Worm (Caenorhabditis elegans) whole organism, mixed stage, embryonic: ENCODE measurements around the gene srh-71.

Experiments used
- M03D4.4 ChIP-seq: sonication (generic microtip); optimal IDR thresholded peaks from 2 replicates; lab custom pipeline; 2017; ENCODE audit warnings: mild to moderate bottlenecking, missing genetic modification characterization, missing compliant biosample characterization
- bed-3 ChIP-seq: fragments of 200-800 bp; sonication (Bioruptor generic); optimal IDR thresholded peaks from 3 replicates; lab custom pipeline; 2018; ENCODE audit warnings: mild to moderate bottlenecking, missing genetic modification characterization, moderate library complexity, missing compliant biosample characterization
- blmp-1 ChIP-seq: fragments of 150-350 bp; optimal IDR thresholded peaks from 2 replicates; lab custom pipeline; 2014; ENCODE audit warnings: missing biosample characterization, missing genetic modification characterization
- ceh-39 ChIP-seq: fragments of 150-350 bp; optimal IDR thresholded peaks from 2 replicates; lab custom pipeline; 2014; ENCODE audit warnings: missing biosample characterization, missing genetic modification characterization
- ceh-43 ChIP-seq: fragments of 200-800 bp; sonication (Bioruptor generic); optimal IDR thresholded peaks from 2 replicates; lab custom pipeline; 2018; ENCODE audit warnings: mild to moderate bottlenecking, missing genetic modification characterization, moderate library complexity, missing compliant biosample characterization
- ceh-83 ChIP-seq: fragments of 200-800 bp; sonication (Bioruptor generic); optimal IDR thresholded peaks from 2 replicates; lab custom pipeline; 2018; ENCODE audit warnings: mild to moderate bottlenecking, missing genetic modification characterization, missing compliant biosample characterization
- ces-1 ChIP-seq: fragments of 150-350 bp; optimal IDR thresholded peaks from 2 replicates; lab custom pipeline; 2014; ENCODE audit warnings: missing biosample characterization, missing genetic modification reagents, missing genetic modification characterization
- cnd-1 ChIP-seq: fragments of 200-800 bp; sonication (Bioruptor generic); optimal IDR thresholded peaks from 2 replicates; lab custom pipeline; 2018; ENCODE audit warnings: mild to moderate bottlenecking, missing genetic modification characterization, missing compliant biosample characterization
- drap-1 ChIP-seq: fragments of 200-800 bp; sonication (Bioruptor generic); optimal IDR thresholded peaks from 3 replicates; lab custom pipeline; 2018; ENCODE audit warnings: mild to moderate bottlenecking, missing genetic modification characterization, missing compliant biosample characterization
- elt-1 ChIP-seq: sonication (generic microtip); optimal IDR thresholded peaks from 2 replicates; lab custom pipeline; 2017; ENCODE audit warnings: missing genetic modification characterization, mild to moderate bottlenecking, missing compliant biosample characterization, antibody characterized with exemption, moderate library complexity, borderline replicate concordance; ENCODE audit not compliant: insufficient read depth
- flh-1 ChIP-seq: fragments of 200-800 bp; sonication (Bioruptor generic); optimal IDR thresholded peaks from 2 replicates; lab custom pipeline; 2018; ENCODE audit warnings: mild to moderate bottlenecking, missing genetic modification characterization, moderate library complexity, missing compliant biosample characterization
- hlh-1 ChIP-seq: fragments of 150-350 bp; optimal IDR thresholded peaks from 2 replicates; lab custom pipeline; 2014; ENCODE audit warnings: missing biosample characterization, missing genetic modification reagents, missing genetic modification characterization
- lin-13 ChIP-seq: fragments of 150-350 bp; optimal IDR thresholded peaks from 2 replicates; lab custom pipeline; 2014; ENCODE audit warnings: missing biosample characterization, missing genetic modification characterization
- lin-32 ChIP-seq: fragments of 200-800 bp; sonication (Bioruptor generic); optimal IDR thresholded peaks from 2 replicates; lab custom pipeline; 2018; ENCODE audit warnings: mild to moderate bottlenecking, missing genetic modification characterization, missing compliant biosample characterization
- lsy-2 ChIP-seq: fragments of 150-350 bp; optimal IDR thresholded peaks from 2 replicates; lab custom pipeline; 2014; ENCODE audit warnings: missing biosample characterization, missing genetic modification characterization
- mab-5 ChIP-seq: fragments of 150-350 bp; optimal IDR thresholded peaks from 2 replicates; lab custom pipeline; 2014; ENCODE audit warnings: missing biosample characterization, missing genetic modification characterization
- mep-1 ChIP-seq: fragments of 150-350 bp; optimal IDR thresholded peaks from 2 replicates; lab custom pipeline; 2017; ENCODE audit warnings: missing biosample characterization, missing genetic modification reagents, missing genetic modification characterization, inconsistent platforms
- mls-2 ChIP-seq: sonication (generic microtip); optimal IDR thresholded peaks from 2 replicates; lab custom pipeline; 2016; ENCODE audit warnings: mild to moderate bottlenecking, missing genetic modification characterization, moderate library complexity, missing compliant biosample characterization
- nhr-12 ChIP-seq: fragments of 150-350 bp; optimal IDR thresholded peaks from 2 replicates; lab custom pipeline; 2014; ENCODE audit warnings: missing biosample characterization, missing genetic modification characterization
- nhr-28 ChIP-seq: fragments of 150-350 bp; optimal IDR thresholded peaks from 2 replicates; lab custom pipeline; 2014; ENCODE audit warnings: missing biosample characterization, missing genetic modification characterization
- pha-4 ChIP-seq: fragments of 150-350 bp; optimal IDR thresholded peaks from 2 replicates; lab custom pipeline; 2018; ENCODE audit warnings: missing biosample characterization, missing genetic modification reagents, missing genetic modification characterization
- sem-2 ChIP-seq: fragments of 200-800 bp; sonication (Bioruptor generic); optimal IDR thresholded peaks from 2 replicates; lab custom pipeline; 2018; ENCODE audit warnings: mild to moderate bottlenecking, missing genetic modification characterization, missing compliant biosample characterization
- snpc-4 ChIP-seq: fragments of 150-350 bp; optimal IDR thresholded peaks from 2 replicates; lab custom pipeline; 2014; ENCODE audit warnings: missing biosample characterization, missing genetic modification characterization
- sptf-1 ChIP-seq: sonication (generic microtip); optimal IDR thresholded peaks from 2 replicates; lab custom pipeline; 2017; ENCODE audit warnings: mild to moderate bottlenecking, missing genetic modification characterization, moderate library complexity, missing compliant biosample characterization
- tbx-8 ChIP-seq: fragments of 200-800 bp; sonication (Bioruptor generic); optimal IDR thresholded peaks from 2 replicates; lab custom pipeline; 2018; ENCODE audit warnings: mild to moderate bottlenecking, missing genetic modification characterization, moderate library complexity, missing compliant biosample characterization
- unc-120 ChIP-seq: sonication (generic microtip); optimal IDR thresholded peaks from 2 replicates; lab custom pipeline; 2017; ENCODE audit warnings: missing genetic modification characterization, missing compliant biosample characterization; ENCODE audit not compliant: poor library complexity, severe bottlenecking
- unc-62 ChIP-seq: fragments of 150-350 bp; optimal IDR thresholded peaks from 2 replicates; lab custom pipeline; 2014; ENCODE audit warnings: missing biosample characterization, missing genetic modification reagents, missing genetic modification characterization
- zip-8 ChIP-seq: fragments of 150-350 bp; optimal IDR thresholded peaks from 2 replicates; lab custom pipeline; 2014; ENCODE audit warnings: missing biosample characterization, missing genetic modification characterization
- ztf-11 ChIP-seq: fragments of 150-350 bp; optimal IDR thresholded peaks from 2 replicates; lab custom pipeline; 2014; ENCODE audit warnings: missing biosample characterization, missing genetic modification characterization

srh-71 gene

DNA sequence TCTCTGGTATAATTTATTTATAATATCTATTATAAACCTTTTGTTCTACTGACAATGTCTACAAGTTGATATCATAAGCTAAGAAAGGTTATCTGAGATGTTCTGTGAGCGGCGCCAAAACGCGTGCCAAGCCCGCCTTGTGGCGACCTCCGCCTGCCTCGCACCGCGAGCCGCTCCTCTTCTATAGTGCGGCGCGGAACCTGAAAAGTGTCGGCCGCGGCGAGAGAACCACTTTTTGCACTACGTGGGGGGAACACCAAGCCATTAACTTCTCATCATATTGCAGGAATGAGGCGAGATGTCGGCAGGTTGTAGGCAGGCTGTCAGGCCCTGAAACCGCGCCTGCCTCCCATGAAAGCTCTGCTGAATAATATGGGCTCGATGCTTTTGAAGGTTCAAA, 10.0 kb upstream of the srh-71 start:
- TF ChIP-seq tbx-8 = no peak
- no peak for TF ChIP-seq sem-2 (GFP tag; lab: Kevin White, UChicago)
- no peak for TF ChIP-seq flh-1 (GFP tag; lab: Kevin White, UChicago)
- TF ChIP-seq lin-13 (tag; lab: Kevin White, UChicago) = no peak
- TF ChIP-seq lin-32 (GFP tag; lab: Kevin White, UChicago) = no peak
- TF ChIP-seq unc-120 = no peak
- no peak for TF ChIP-seq ces-1 (GFP tag; lab: Kevin White, UChicago)
- TF ChIP-seq lsy-2 (tag; lab: Kevin White, UChicago) = no peak
- TF ChIP-seq mep-1 (tag; lab: Kevin White, UChicago) = no peak
- TF ChIP-seq sptf-1 (tag; lab: Kevin White, UChicago) = no peak
- TF ChIP-seq, all 35 proteins: peak for 0

- TF ChIP-seq M03D4.4 (no peak), cnd-1 (no peak), tbx-8 (no peak), zip-8 (tag; lab: Kevin White, UChicago) (no peak), lin-32 (GFP tag; lab: Kevin White, UChicago) (no peak), ceh-39 (tag; lab: Kevin White, UChicago) (no peak), drap-1 (GFP tag; lab: Kevin White, UChicago) (no peak), pha-4 (tag; lab: Kevin White, UChicago) (no peak), mls-2 (tag; lab: Kevin White, UChicago) (no peak), ceh-43 (GFP tag; lab: Kevin White, UChicago) (no peak), bed-3 (GFP tag; lab: Kevin White, UChicago) (no peak), unc-62 (GFP tag; lab: Kevin White, UChicago) (no peak), elt-1 (tag; lab: Kevin White, UChicago) (no peak), ztf-11 (no peak), nhr-12 (tag; lab: Kevin White, UChicago) (no peak), lsy-2 (tag; lab: Kevin White, UChicago) (no peak), mab-5 (tag; lab: Kevin White, UChicago) (no peak), sem-2 (GFP tag; lab: Kevin White, UChicago) (no peak)
These were observed 9.4 kb upstream of the srh-71 start, which contains the start of gene clec-123 for ce11 chrII:3113934-3114333. Gene clec-123 (plus strand): TSS chrII:3114234.

ce11 chrII:3117471-3117870, 5.8 kb upstream of the srh-71 start, which contains the start of gene T10D4.7:
Gene T10D4.7 (plus strand): TSS chrII:3117771.
- TF ChIP-seq sem-2 (GFP tag; lab: Kevin White, UChicago) = no peak
- no peak for TF ChIP-seq ceh-39 (tag; lab: Kevin White, UChicago)
- TF ChIP-seq ceh-83 (GFP tag; lab: Kevin White, UChicago) = no peak
- no peak for TF ChIP-seq sptf-1 (tag; lab: Kevin White, UChicago)
- TF ChIP-seq M03D4.4 = no peak
- no peak for TF ChIP-seq blmp-1 (tag; lab: Kevin White, UChicago)
- TF ChIP-seq snpc-4 (tag; lab: Kevin White, UChicago) = no peak
- no peak for TF ChIP-seq flh-1 (GFP tag; lab: Kevin White, UChicago)
- TF ChIP-seq nhr-28 = no peak
- TF ChIP-seq cnd-1 = no peak
- TF ChIP-seq hlh-1 (tag; lab: Kevin White, UChicago) = no peak
- TF ChIP-seq drap-1 (GFP tag; lab: Kevin White, UChicago) = no peak
- no peak for TF ChIP-seq lsy-2 (tag; lab: Kevin White, UChicago)
- TF ChIP-seq tbx-8 = no peak
- no peak for TF ChIP-seq mls-2 (tag; lab: Kevin White, UChicago)

DNA sequence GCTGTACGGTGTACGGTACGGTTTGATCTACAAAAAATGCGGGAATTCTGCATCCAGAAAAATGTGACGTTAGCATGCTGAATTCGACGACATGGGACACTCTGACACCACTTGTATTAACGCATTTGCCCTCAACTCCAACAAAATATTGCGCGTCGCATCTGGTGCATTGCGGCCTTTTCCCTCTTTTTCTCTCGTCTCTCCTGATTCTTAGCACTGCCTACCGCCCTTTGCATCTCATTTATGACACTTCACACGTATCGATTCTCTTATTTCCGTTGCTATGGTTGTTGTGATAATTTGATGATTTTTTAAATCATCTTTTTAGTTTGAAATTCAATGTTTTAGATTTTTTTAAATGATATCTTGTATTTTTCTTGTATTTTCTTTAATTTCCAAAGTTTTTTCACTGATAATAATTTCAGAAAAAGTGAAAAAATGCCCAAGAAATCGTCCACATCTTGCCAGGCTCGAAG, 4.4 kb upstream of the srh-71 start, which contains the start of gene T10D4.6:
Gene T10D4.6 (plus strand): TSS at position 426 of the 476 bp plus-strand sequence.
- TF ChIP-seq ceh-43 (GFP tag; lab: Kevin White, UChicago) = no peak
- TF ChIP-seq hlh-1 (tag; lab: Kevin White, UChicago) = peak; percentile 18
- no peak for TF ChIP-seq sem-2 (GFP tag; lab: Kevin White, UChicago)
- peak; percentile 28 for TF ChIP-seq unc-62 (GFP tag; lab: Kevin White, UChicago)
- TF ChIP-seq drap-1 (GFP tag; lab: Kevin White, UChicago) = no peak
- TF ChIP-seq mab-5 (tag; lab: Kevin White, UChicago) = no peak
- peak; percentile 9 for TF ChIP-seq ceh-39 (tag; lab: Kevin White, UChicago)
- TF ChIP-seq pha-4 (tag; lab: Kevin White, UChicago) = peak; percentile 33
- peak; percentile 17 for TF ChIP-seq lin-13 (tag; lab: Kevin White, UChicago)
- TF ChIP-seq mep-1 (tag; lab: Kevin White, UChicago) = peak; percentile 53
- no peak for TF ChIP-seq cnd-1
- TF ChIP-seq bed-3 (GFP tag; lab: Kevin White, UChicago) = no peak
- TF ChIP-seq ces-1 (GFP tag; lab: Kevin White, UChicago) = no peak
- TF ChIP-seq blmp-1 (tag; lab: Kevin White, UChicago) = no peak
- TF ChIP-seq sptf-1 (tag; lab: Kevin White, UChicago) = peak; percentile 30
- no peak for TF ChIP-seq elt-1 (tag; lab: Kevin White, UChicago)
